Worm (Caenorhabditis elegans) whole organism, L2 larva: Measurements from ENCODE around the gene snx-17.
A peak's percentile ranks its signal among the peaks of the same experiment; 100 is the strongest.

Experiments used
- F13H6.1 ChIP-seq: sonication (generic microtip); optimal IDR thresholded peaks from 2 replicates; lab custom pipeline; 2016; ENCODE audit warnings: missing genetic modification characterization, missing compliant biosample characterization
- R02D3.7 ChIP-seq: fragments of 150-350 bp; optimal IDR thresholded peaks from 2 replicates; lab custom pipeline; 2014; ENCODE audit warnings: missing biosample characterization, missing genetic modification characterization
- Y55F3AM.14 ChIP-seq: fragments of 200-800 bp; sonication (Bioruptor generic); optimal IDR thresholded peaks from 2 replicates; lab custom pipeline; 2018; ENCODE audit warnings: mild to moderate bottlenecking, missing genetic modification characterization, missing compliant biosample characterization
- aly-2 ChIP-seq: fragments of 150-350 bp; optimal IDR thresholded peaks from 2 replicates; lab custom pipeline; 2014; ENCODE audit warnings: missing biosample characterization, missing genetic modification characterization
- ama-1 ChIP-seq: fragments of 150-350 bp; optimal IDR thresholded peaks from 2 replicates; lab custom pipeline; 2018; ENCODE audit warnings: inconsistent platforms
- blmp-1 ChIP-seq: sonication (generic microtip); optimal IDR thresholded peaks from 2 replicates; lab custom pipeline; 2017; ENCODE audit warnings: missing genetic modification characterization, mild to moderate bottlenecking, missing compliant biosample characterization, antibody characterized with exemption, moderate library complexity; ENCODE audit not compliant: insufficient read depth
- ceh-16 ChIP-seq: fragments of 150-350 bp; optimal IDR thresholded peaks from 2 replicates; lab custom pipeline; 2014; ENCODE audit warnings: missing biosample characterization, missing genetic modification characterization
- ceh-82 ChIP-seq: fragments of 150-350 bp; optimal IDR thresholded peaks from 2 replicates; lab custom pipeline; 2014; ENCODE audit warnings: missing biosample characterization, missing genetic modification characterization
- crh-2 ChIP-seq: sonication (generic microtip); optimal IDR thresholded peaks from 2 replicates; lab custom pipeline; 2017; ENCODE audit warnings: missing biosample characterization, missing genetic modification characterization
- egl-27 ChIP-seq: sonication (generic microtip); optimal IDR thresholded peaks from 3 replicates; lab custom pipeline; 2017; ENCODE audit warnings: missing biosample characterization, missing genetic modification reagents, missing genetic modification characterization
- elt-1 ChIP-seq: fragments of 150-350 bp; optimal IDR thresholded peaks from 2 replicates; lab custom pipeline; 2014; ENCODE audit warnings: missing biosample characterization, missing genetic modification characterization
- gmeb-1 ChIP-seq: fragments of 150-350 bp; optimal IDR thresholded peaks from 2 replicates; lab custom pipeline; 2014; ENCODE audit warnings: missing biosample characterization, missing genetic modification characterization
- lin-39 ChIP-seq: fragments of 150-350 bp; optimal IDR thresholded peaks from 2 replicates; lab custom pipeline; 2014; ENCODE audit warnings: missing biosample characterization, missing genetic modification reagents, missing genetic modification characterization
- lsy-2 ChIP-seq, 2 experiments: fragments of 150-350 bp in 1 of 2; sonication (generic microtip) in 1 of 2; optimal IDR thresholded peaks; 2 replicates each; lab custom pipeline; 2014 to 2017; ENCODE audit warnings: missing biosample characterization in 2 of 2, missing genetic modification characterization in 2 of 2
- mab-5 ChIP-seq: fragments of 150-350 bp; optimal IDR thresholded peaks from 2 replicates; lab custom pipeline; 2014; ENCODE audit warnings: missing biosample characterization, missing genetic modification characterization
- mdl-1 ChIP-seq, 2 experiments: fragments of 150-350 bp in 1 of 2; sonication (generic microtip) in 1 of 2; optimal IDR thresholded peaks; 2 replicates each; lab custom pipeline; 2017; ENCODE audit warnings: missing biosample characterization in 2 of 2, missing genetic modification characterization in 2 of 2
- nhr-10 ChIP-seq: sonication (generic microtip); optimal IDR thresholded peaks from 2 replicates; lab custom pipeline; 2017; ENCODE audit warnings: missing biosample characterization, missing genetic modification characterization
- nhr-11 ChIP-seq: fragments of 150-350 bp; optimal IDR thresholded peaks from 2 replicates; lab custom pipeline; 2014; ENCODE audit warnings: missing biosample characterization, missing genetic modification characterization
- nhr-12 ChIP-seq: fragments of 150-350 bp; optimal IDR thresholded peaks from 2 replicates; lab custom pipeline; 2014; ENCODE audit warnings: missing biosample characterization, missing genetic modification characterization
- nhr-129 ChIP-seq: fragments of 150-350 bp; optimal IDR thresholded peaks from 2 replicates; lab custom pipeline; 2014; ENCODE audit warnings: missing biosample characterization, missing genetic modification characterization
- nhr-21 ChIP-seq: fragments of 150-350 bp; optimal IDR thresholded peaks from 2 replicates; lab custom pipeline; 2014; ENCODE audit warnings: missing biosample characterization, missing genetic modification characterization
- nhr-23 ChIP-seq: fragments of 150-350 bp; optimal IDR thresholded peaks from 2 replicates; lab custom pipeline; 2014; ENCODE audit warnings: missing biosample characterization, missing genetic modification reagents, missing genetic modification characterization
- nhr-25 ChIP-seq: fragments of 150-350 bp; sonication (generic microtip); optimal IDR thresholded peaks from 3 replicates; lab custom pipeline; 2014; ENCODE audit warnings: missing biosample characterization, missing genetic modification characterization
- nhr-77 ChIP-seq: fragments of 150-350 bp; optimal IDR thresholded peaks from 2 replicates; lab custom pipeline; 2014; ENCODE audit warnings: missing biosample characterization, missing genetic modification characterization
- skn-1 ChIP-seq: sonication (generic microtip); optimal IDR thresholded peaks from 2 replicates; lab custom pipeline; 2017; ENCODE audit warnings: missing biosample characterization, missing genetic modification characterization
- sma-3 ChIP-seq: sonication (generic microtip); optimal IDR thresholded peaks from 2 replicates; lab custom pipeline; 2016; ENCODE audit warnings: missing genetic modification reagents, missing genetic modification characterization, missing compliant biosample characterization
- sma-9 ChIP-seq, 2 experiments: fragments of 150-350 bp in 1 of 2; sonication (generic microtip) in 1 of 2; optimal IDR thresholded peaks; 2 replicates each; lab custom pipeline; 2014 to 2016; ENCODE audit warnings: missing genetic modification characterization in 2 of 2, mild to moderate bottlenecking in 1 of 2, missing biosample characterization in 1 of 2, missing compliant biosample characterization in 1 of 2, missing genetic modification reagents in 1 of 2, moderate library complexity in 1 of 2
- unc-39 ChIP-seq: fragments of 150-350 bp; optimal IDR thresholded peaks from 2 replicates; lab custom pipeline; 2014; ENCODE audit warnings: missing biosample characterization, missing genetic modification characterization
- unc-55 ChIP-seq: fragments of 150-350 bp; sonication (generic microtip); optimal IDR thresholded peaks from 3 replicates; lab custom pipeline; 2014; ENCODE audit warnings: missing biosample characterization, missing genetic modification reagents, missing genetic modification characterization
- unc-62 ChIP-seq: fragments of 150-350 bp; optimal IDR thresholded peaks from 2 replicates; lab custom pipeline; 2014; ENCODE audit warnings: missing biosample characterization, missing genetic modification reagents, missing genetic modification characterization
- zag-1 ChIP-seq: fragments of 150-350 bp; optimal IDR thresholded peaks from 2 replicates; lab custom pipeline; 2014; ENCODE audit warnings: missing biosample characterization, missing genetic modification characterization
- ztf-1 ChIP-seq: fragments of 200-800 bp; sonication (Bioruptor generic); conservative IDR thresholded peaks from 2 replicates; pipeline ENCODE4 v1.3.6; 2022; ENCODE audit warnings: missing genetic modification characterization, missing compliant biosample characterization
- ztf-11 ChIP-seq: sonication (generic microtip); optimal IDR thresholded peaks from 2 replicates; lab custom pipeline; 2017; ENCODE audit warnings: missing biosample characterization, missing genetic modification characterization
- ztf-4 ChIP-seq: fragments of 150-350 bp; optimal IDR thresholded peaks from 2 replicates; lab custom pipeline; 2014; ENCODE audit warnings: missing biosample characterization, missing genetic modification characterization

The snx-17 gene

ce11 chrX:13116380-13116779 is 5.7 kb downstream of the snx-17 start:
- TF ChIP-seq nhr-21 (no peak), R02D3.7 (tag; lab: Kevin White, UChicago) (no peak), unc-39 (tag; lab: Kevin White, UChicago) (no peak), gmeb-1 (no peak), sma-9 (GFP tag; optimal IDR thresholded peaks at IDR 0.05; lab: Kevin White, UChicago) (peak; percentile 13), sma-9 (tag; optimal IDR thresholded peaks at IDR 0.05; lab: Kevin White, UChicago) (no peak), unc-62 (no peak), lsy-2 (tag; optimal IDR thresholded peaks at IDR 0.05; lab: Kevin White, UChicago) (no peak)

- TF ChIP-seq ceh-82 (tag; lab: Kevin White, UChicago) (no peak), nhr-12 (tag; lab: Kevin White, UChicago) (no peak), Y55F3AM.14 (GFP tag; lab: Kevin White, UChicago) (no peak), nhr-129 (tag; lab: Kevin White, UChicago) (no peak), ceh-16 (tag; lab: Kevin White, UChicago) (no peak), F13H6.1 (tag; lab: Kevin White, UChicago) (no peak), ztf-1 (GFP tag; lab: Robert Waterston, UW) (no peak), lin-39 (tag; lab: Kevin White, UChicago) (no peak), skn-1 (tag; lab: Kevin White, UChicago) (no peak), lsy-2 (tag; optimal IDR thresholded peaks at IDR 0.05; lab: Kevin White, UChicago) (no peak), crh-2 (tag; lab: Kevin White, UChicago) (no peak), sma-3 (GFP tag; lab: Kevin White, UChicago) (no peak), nhr-21 (no peak)
These were observed 6.4 kb downstream of the snx-17 start for ce11 chrX:13115694-13116093.

DNA sequence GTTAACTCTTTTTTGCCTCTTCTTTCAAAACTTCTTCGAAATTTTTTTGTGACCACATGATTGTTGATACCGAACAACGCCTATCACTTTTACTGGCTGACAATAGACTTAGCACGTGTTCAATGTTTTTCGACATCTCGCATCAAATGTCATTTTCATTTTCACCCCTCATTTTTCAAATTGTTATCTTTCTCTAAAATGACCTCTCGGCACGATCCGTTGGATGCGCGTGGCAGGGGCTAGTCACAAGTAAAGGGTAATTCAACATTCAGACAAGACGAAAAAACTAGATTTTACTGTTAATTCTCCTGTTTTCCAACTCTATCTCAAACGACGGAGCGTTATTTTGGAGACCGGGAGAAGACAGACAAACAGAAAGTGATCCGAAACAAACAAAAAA is 8.6 kb downstream of the snx-17 start, which contains the start of gene F17H10.2:
TSS of gene F17H10.2 (plus strand) at position 316 of the 400 bp plus-strand sequence.
- TF ChIP-seq mdl-1 (tag; optimal IDR thresholded peaks at IDR 0.05; lab: Kevin White, UChicago) (peak in 1 of 2 experiments; percentile 32), elt-1 (no peak), nhr-21 (peak; percentile 40), nhr-129 (tag; lab: Kevin White, UChicago) (peak; percentile 56), nhr-77 (tag; lab: Kevin White, UChicago) (no peak), nhr-25 (peak; percentile 81), sma-3 (GFP tag; lab: Kevin White, UChicago) (peak; percentile 80), crh-2 (tag; lab: Kevin White, UChicago) (peak; percentile 73), blmp-1 (peak; percentile 88), sma-9 (GFP tag; optimal IDR thresholded peaks at IDR 0.05; lab: Kevin White, UChicago) (peak; percentile 68), sma-9 (tag; optimal IDR thresholded peaks at IDR 0.05; lab: Kevin White, UChicago) (no peak), egl-27 (tag; lab: Kevin White, UChicago) (no peak)

DNA sequence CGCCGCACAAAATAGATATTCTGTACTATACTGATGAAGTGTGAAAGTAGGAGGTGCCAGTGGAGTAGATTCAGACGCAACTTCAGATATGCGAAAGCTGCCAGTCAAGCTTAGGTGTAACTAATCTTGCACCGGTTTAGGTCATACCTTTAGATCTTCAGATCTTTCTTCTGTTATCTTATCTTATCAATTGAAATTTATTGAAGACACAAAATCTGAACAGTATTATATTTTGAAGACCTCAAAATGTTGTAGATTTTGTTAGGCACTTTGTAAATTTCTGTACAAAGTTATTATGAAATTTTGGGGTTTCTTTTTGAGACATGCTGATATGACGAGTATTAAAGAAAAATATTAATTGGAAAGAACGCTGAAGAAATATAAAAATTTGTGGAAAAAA is 9.4 kb downstream of the snx-17 start:
- TF ChIP-seq nhr-11 (no peak), skn-1 (tag; lab: Kevin White, UChicago) (no peak), nhr-23 (no peak), aly-2 (tag; lab: Kevin White, UChicago) (no peak)

DNA sequence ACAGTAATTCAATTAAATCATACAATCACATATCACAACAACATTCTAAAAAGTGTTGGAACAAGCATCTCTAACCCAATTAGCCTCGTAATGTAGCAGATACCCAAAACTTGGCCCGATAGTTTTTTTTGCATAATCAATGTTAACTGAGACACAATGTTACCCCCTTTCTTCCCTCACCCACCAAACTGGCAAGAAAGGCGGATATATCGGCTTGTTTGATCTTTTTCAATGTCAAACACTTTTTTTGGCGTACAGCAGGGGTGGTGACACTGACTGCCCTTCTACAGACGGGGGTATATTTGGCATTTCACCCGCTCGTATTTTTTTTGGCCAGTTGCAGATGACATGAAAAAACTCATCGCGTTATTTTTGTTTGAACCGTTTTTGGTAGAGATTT is 12.1 kb downstream of the snx-17 start:
- no peak for TF ChIP-seq aly-2 (tag; lab: Kevin White, UChicago)
- TF ChIP-seq unc-62 = no peak

- TF ChIP-seq R02D3.7 (tag; lab: Kevin White, UChicago) (no peak), ztf-4 (tag; lab: Kevin White, UChicago) (peak; percentile 47), aly-2 (tag; lab: Kevin White, UChicago) (no peak), sma-3 (GFP tag; lab: Kevin White, UChicago) (no peak), unc-39 (tag; lab: Kevin White, UChicago) (no peak), ama-1 (lab: Kevin White, UChicago) (peak; percentile 36), unc-55 (GFP tag; lab: Kevin White, UChicago) (no peak), ceh-16 (tag; lab: Kevin White, UChicago) (no peak), crh-2 (tag; lab: Kevin White, UChicago) (peak; percentile 38), nhr-10 (no peak), zag-1 (tag; lab: Kevin White, UChicago) (no peak), mab-5 (no peak), ztf-11 (tag; lab: Kevin White, UChicago) (no peak)
These were observed 13.4 kb downstream of the snx-17 start for ce11 chrX:13108664-13109063.
